Fruit fly (Drosophila melanogaster) whole organism: Measurements from ENCODE around the gene eIF3d1.

Experiments used
- CG8478 ChIP-seq: fragments of >200 bp; optimal IDR thresholded peaks from 2 replicates; lab custom pipeline; 2018; ENCODE audit warnings: inconsistent platforms
- Dll ChIP-seq: fragments of >200 bp; optimal IDR thresholded peaks from 2 replicates; lab custom pipeline; 2017
- EcR ChIP-seq, 2 experiments: fragments of >200 bp; optimal IDR thresholded peaks; 2 replicates each; lab custom pipeline; 2017; ENCODE audit warnings: missing biosample characterization in 2 of 2, missing genetic modification characterization in 2 of 2, missing genetic modification reagents in 2 of 2
- pan ChIP-seq: fragments of >200 bp; optimal IDR thresholded peaks from 2 replicates; lab custom pipeline; 2017
- psq ChIP-seq: fragments of >200 bp; optimal IDR thresholded peaks from 2 replicates; lab custom pipeline; 2017
- usp ChIP-seq: fragments of >200 bp; optimal IDR thresholded peaks from 2 replicates; lab custom pipeline; 2017; ENCODE audit warnings: missing biosample characterization, missing genetic modification characterization, mixed read lengths

Gene eIF3d1

dm6 chr3R:23675646-23676045 is 4.2 kb upstream of the eIF3d1 start:
- TF ChIP-seq CG8478 (no peak), Dll (lab: Kevin White, UChicago) (no peak), psq (lab: Kevin White, UChicago) (no peak), pan (no peak), usp (no peak), EcR (GFP tag; optimal IDR thresholded peaks at IDR 0.05; lab: Kevin White, UChicago) (no peak)

dm6 chr3R:23677058-23677457 is 2.8 kb upstream of the eIF3d1 start, which contains the start of gene GILT3:
Gene GILT3 (plus strand): TSS chr3R:23677358.
- TF ChIP-seq EcR (GFP tag; optimal IDR thresholded peaks at IDR 0.05; lab: Kevin White, UChicago) (no peak), Dll (lab: Kevin White, UChicago) (no peak), usp (no peak), psq (lab: Kevin White, UChicago) (no peak), CG8478 (no peak), pan (no peak)

dm6 chr3R:23678349-23679193 is 1.3 kb upstream of the eIF3d1 start, which contains the start of gene GILT2:
Gene GILT2 (plus strand): TSS chr3R:23678895.
- no peak for TF ChIP-seq psq (lab: Kevin White, UChicago)
- TF ChIP-seq pan = no peak
- TF ChIP-seq Dll (lab: Kevin White, UChicago) = no peak
- TF ChIP-seq usp = no peak
- no peak for TF ChIP-seq CG8478
- no peak for TF ChIP-seq EcR (GFP tag; optimal IDR thresholded peaks at IDR 0.05; lab: Kevin White, UChicago)

- TF ChIP-seq Dll (lab: Kevin White, UChicago) (no peak), usp (no peak), EcR (GFP tag; optimal IDR thresholded peaks at IDR 0.05; lab: Kevin White, UChicago) (no peak), pan (no peak)
Observed at dm6 chr3R:23682203-23682602, 2.4 kb downstream of the eIF3d1 start, which contains the start of gene CG16710. Gene CG16710 (plus strand): TSS chr3R:23682503.

- no peak for TF ChIP-seq CG8478
- no peak for TF ChIP-seq Dll (lab: Kevin White, UChicago)
- no peak for TF ChIP-seq EcR (GFP tag; optimal IDR thresholded peaks at IDR 0.05; lab: Kevin White, UChicago)
- TF ChIP-seq pan = no peak
- no peak for TF ChIP-seq usp
- no peak for TF ChIP-seq psq (lab: Kevin White, UChicago)
Observed at dm6 chr3R:23683757-23684156, 3.9 kb downstream of the eIF3d1 start, which contains the start of gene CG18754. Gene CG18754 (plus strand): TSS chr3R:23684057.

dm6 chr3R:23685955-23686354 is 6.1 kb downstream of the eIF3d1 start, which contains the start of gene SPE:
Gene SPE (plus strand): TSS chr3R:23686255.
- TF ChIP-seq usp (no peak), pan (no peak), Dll (lab: Kevin White, UChicago) (no peak), CG8478 (no peak), EcR (GFP tag; optimal IDR thresholded peaks at IDR 0.05; lab: Kevin White, UChicago) (no peak), psq (lab: Kevin White, UChicago) (no peak)

- TF ChIP-seq EcR (GFP tag; optimal IDR thresholded peaks at IDR 0.05; lab: Kevin White, UChicago) = no peak
- no peak for TF ChIP-seq CG8478
- TF ChIP-seq psq (lab: Kevin White, UChicago) = no peak
- no peak for TF ChIP-seq pan
- no peak for TF ChIP-seq Dll (lab: Kevin White, UChicago)
- TF ChIP-seq usp = no peak
Observed at dm6 chr3R:23686924-23687323, 7.1 kb downstream of the eIF3d1 start.

- no peak for TF ChIP-seq pan
- no peak for TF ChIP-seq EcR (GFP tag; optimal IDR thresholded peaks at IDR 0.05; lab: Kevin White, UChicago)
- no peak for TF ChIP-seq usp
- no peak for TF ChIP-seq CG8478
- TF ChIP-seq Dll (lab: Kevin White, UChicago) = no peak
- TF ChIP-seq psq (lab: Kevin White, UChicago) = no peak
Observed at dm6 chr3R:23694579-23695033, 14.8 kb downstream of the eIF3d1 start, which contains the start of gene CG10254. Gene CG10254 (minus strand): TSS chr3R:23694983.

dm6 chr3R:23696145-23696544 is 16.3 kb downstream of the eIF3d1 start, which contains the start of gene CG10252:
Gene CG10252 (minus strand): TSS chr3R:23696245.
- TF ChIP-seq usp = no peak
- no peak for TF ChIP-seq CG8478
- TF ChIP-seq Dll (lab: Kevin White, UChicago) = no peak
- TF ChIP-seq pan = no peak
- TF ChIP-seq psq (lab: Kevin White, UChicago) = no peak
- no peak for TF ChIP-seq EcR (GFP tag; optimal IDR thresholded peaks at IDR 0.05; lab: Kevin White, UChicago)

- TF ChIP-seq Dll (lab: Kevin White, UChicago) = no peak
- TF ChIP-seq EcR (GFP tag; optimal IDR thresholded peaks at IDR 0.05; lab: Kevin White, UChicago) = no peak
- TF ChIP-seq pan = no peak
- TF ChIP-seq usp = no peak
- TF ChIP-seq psq (lab: Kevin White, UChicago) = no peak
- TF ChIP-seq CG8478 = no peak
Observed at dm6 chr3R:23698835-23699234, 19.0 kb downstream of the eIF3d1 start, which contains the start of gene prt. Gene prt (minus strand): TSS chr3R:23699027.

- no peak for TF ChIP-seq Dll (lab: Kevin White, UChicago)
- no peak for TF ChIP-seq pan
- TF ChIP-seq EcR (GFP tag; optimal IDR thresholded peaks at IDR 0.05; lab: Kevin White, UChicago) = no peak
- no peak for TF ChIP-seq CG8478
- TF ChIP-seq psq (lab: Kevin White, UChicago) = no peak
Observed at dm6 chr3R:23700304-23700767, 20.5 kb downstream of the eIF3d1 start, which contains the start of the genes CG31468 and Gba1a. Gene CG31468 (minus strand): TSS chr3R:23700354. Gene Gba1a (plus strand): TSS chr3R:23700621.

- TF ChIP-seq Dll (lab: Kevin White, UChicago) = no peak
- TF ChIP-seq CG8478 = no peak
- TF ChIP-seq EcR (GFP tag; optimal IDR thresholded peaks at IDR 0.05; lab: Kevin White, UChicago) = no peak
- TF ChIP-seq pan = no peak
- no peak for TF ChIP-seq usp
- no peak for TF ChIP-seq psq (lab: Kevin White, UChicago)
Observed at dm6 chr3R:23702461-23702860, 22.6 kb downstream of the eIF3d1 start, which contains the start of gene Qsox4. Gene Qsox4 (plus strand): TSS chr3R:23702761.
